Fruit fly (Drosophila melanogaster) whole organism, embryonic: Measurements from ENCODE around the gene CG12241.
A peak's percentile ranks its signal among the peaks of the same experiment; 100 is the strongest.

Experiments
- Aef1 ChIP-seq: fragments of 200-800 bp; sonication (Bioruptor generic); IDR thresholded peaks from 3 replicates; pipeline ENCODE4 v1.3.6; 2022; ENCODE audit warnings: missing biosample characterization, missing genetic modification characterization
- BEAF-32 ChIP-seq: fragments of 200-800 bp; sonication (Bioruptor generic); optimal IDR thresholded peaks from 3 replicates; lab custom pipeline; 2017; ENCODE audit warnings: missing biosample characterization, missing genetic modification characterization, mild to moderate bottlenecking, moderate library complexity, missing genetic modification reagents
- Bteb2 ChIP-seq: fragments of 200-800 bp; sonication (Bioruptor generic); optimal IDR thresholded peaks from 2 replicates; lab custom pipeline; 2016; ENCODE audit warnings: missing biosample characterization, missing genetic modification characterization
- CG1024 ChIP-seq: fragments of 200-800 bp; sonication (Bioruptor generic); IDR thresholded peaks from 2 replicates; pipeline ENCODE4 v1.3.6; 2022; ENCODE audit warnings: missing biosample characterization, missing genetic modification characterization
- CG10959 ChIP-seq: fragments of 200-800 bp; sonication (Bioruptor generic); IDR thresholded peaks from 2 replicates; pipeline ENCODE4 v1.3.6; 2022; ENCODE audit warnings: missing biosample characterization, missing genetic modification characterization
- CG11695 ChIP-seq: fragments of 200-800 bp; sonication (Bioruptor generic); IDR thresholded peaks from 3 replicates; pipeline ENCODE4 v1.3.6; 2022; ENCODE audit warnings: missing biosample characterization, missing genetic modification characterization
- CG11696 ChIP-seq: fragments of 200-800 bp; sonication (Bioruptor generic); IDR thresholded peaks from 2 replicates; pipeline ENCODE4 v1.3.6; 2022; ENCODE audit warnings: missing biosample characterization, missing genetic modification characterization
- CG12744 ChIP-seq: fragments of 200-800 bp; sonication (Bioruptor generic); optimal IDR thresholded peaks from 2 replicates; lab custom pipeline; 2016; ENCODE audit warnings: missing biosample characterization, missing genetic modification characterization
- CG13287 ChIP-seq: fragments of 200-800 bp; sonication (Bioruptor generic); IDR thresholded peaks from 2 replicates; pipeline ENCODE4 v1.3.6; 2022; ENCODE audit warnings: missing biosample characterization, missing genetic modification characterization; ENCODE audit not compliant: partially characterized antibody
- CG14710 ChIP-seq: fragments of 200-800 bp; sonication (Bioruptor generic); optimal IDR thresholded peaks from 3 replicates; lab custom pipeline; 2019; ENCODE audit warnings: missing biosample characterization, mild to moderate bottlenecking, missing genetic modification characterization, moderate library complexity
- CG15696 ChIP-seq: fragments of 200-800 bp; sonication (Bioruptor generic); optimal IDR thresholded peaks from 2 replicates; lab custom pipeline; 2019; ENCODE audit warnings: missing biosample characterization, mild to moderate bottlenecking, missing genetic modification characterization, moderate library complexity
- CG2120 ChIP-seq: fragments of 200-800 bp; sonication (Bioruptor generic); optimal IDR thresholded peaks from 3 replicates; lab custom pipeline; 2016; ENCODE audit warnings: missing biosample characterization, missing genetic modification characterization
- CG2199 ChIP-seq: fragments of 200-800 bp; sonication (Bioruptor generic); IDR thresholded peaks from 3 replicates; pipeline ENCODE4 v1.3.6; 2022; ENCODE audit warnings: missing biosample characterization, missing genetic modification characterization
- CG2678 ChIP-seq: fragments of 200-800 bp; sonication (Bioruptor generic); optimal IDR thresholded peaks from 3 replicates; lab custom pipeline; 2019; ENCODE audit warnings: missing biosample characterization, mild to moderate bottlenecking, missing genetic modification characterization, moderate library complexity
- CG2875 ChIP-seq: fragments of 200-800 bp; sonication (Bioruptor generic); optimal IDR thresholded peaks from 2 replicates; lab custom pipeline; 2017; ENCODE audit warnings: missing biosample characterization, mild to moderate bottlenecking, missing genetic modification characterization, missing genetic modification reagents
- CG3847 ChIP-seq: fragments of 200-800 bp; sonication (Bioruptor generic); IDR thresholded peaks from 2 replicates; pipeline ENCODE4 v1.3.6; 2022; ENCODE audit warnings: missing biosample characterization, missing genetic modification characterization
- CG6791 ChIP-seq: fragments of 200-800 bp; sonication (Bioruptor generic); IDR thresholded peaks from 3 replicates; pipeline ENCODE4 v1.3.6; 2022; ENCODE audit warnings: missing biosample characterization, missing genetic modification characterization; ENCODE audit not compliant: partially characterized antibody
- CG7271 ChIP-seq: fragments of 200-800 bp; sonication (Bioruptor generic); optimal IDR thresholded peaks from 2 replicates; lab custom pipeline; 2018; ENCODE audit warnings: missing biosample characterization, mild to moderate bottlenecking, missing genetic modification characterization, moderate library complexity
- Chrac-16 ChIP-seq: fragments of 200-800 bp; sonication (Bioruptor generic); optimal IDR thresholded peaks from 3 replicates; lab custom pipeline; 2016; ENCODE audit warnings: missing biosample characterization, missing genetic modification characterization
- Deaf1 ChIP-seq: fragments of 200-800 bp; optimal IDR thresholded peaks from 3 replicates; lab custom pipeline; 2019; ENCODE audit warnings: missing biosample characterization, mild to moderate bottlenecking, missing genetic modification characterization, moderate library complexity
- Dip3 ChIP-seq: fragments of 200-800 bp; sonication (Bioruptor generic); optimal IDR thresholded peaks from 3 replicates; lab custom pipeline; 2016; ENCODE audit warnings: missing biosample characterization, missing genetic modification characterization
- Elba2 ChIP-seq: fragments of 200-800 bp; sonication (Bioruptor generic); optimal IDR thresholded peaks from 3 replicates; lab custom pipeline; 2016; ENCODE audit warnings: missing biosample characterization, missing genetic modification characterization
- Gsc ChIP-seq: fragments of 200-800 bp; sonication (Bioruptor generic); IDR thresholded peaks from 2 replicates; pipeline ENCODE4 v1.3.6; 2022; ENCODE audit warnings: missing biosample characterization, missing genetic modification characterization
- HHEX ChIP-seq: fragments of 200-800 bp; sonication (Bioruptor generic); optimal IDR thresholded peaks from 3 replicates; lab custom pipeline; 2017; ENCODE audit warnings: missing biosample characterization, mild to moderate bottlenecking, missing genetic modification characterization, missing genetic modification reagents
- HLH54F ChIP-seq: fragments of 200-800 bp; sonication (Bioruptor generic); optimal IDR thresholded peaks from 3 replicates; lab custom pipeline; 2016; ENCODE audit warnings: missing biosample characterization, missing genetic modification characterization
- Oli ChIP-seq: fragments of 200-800 bp; sonication (Bioruptor generic); optimal IDR thresholded peaks from 2 replicates; lab custom pipeline; 2018; ENCODE audit warnings: missing biosample characterization, mild to moderate bottlenecking, missing genetic modification characterization, moderate library complexity
- Sox102F ChIP-seq: fragments of 200-800 bp; sonication (Bioruptor generic); optimal IDR thresholded peaks from 2 replicates; lab custom pipeline; 2018; ENCODE audit warnings: missing biosample characterization, mild to moderate bottlenecking, missing genetic modification characterization, moderate library complexity
- Tbp ChIP-seq: fragments of >200 bp; optimal IDR thresholded peaks from 2 replicates; lab custom pipeline; 2018; ENCODE audit warnings: missing biosample characterization, missing genetic modification characterization
- YL-1 ChIP-seq: fragments of 200-800 bp; sonication (Bioruptor generic); optimal IDR thresholded peaks from 3 replicates; lab custom pipeline; 2017; ENCODE audit warnings: missing biosample characterization, mild to moderate bottlenecking, missing genetic modification characterization
- bsh ChIP-seq, 2 experiments: fragments of 200-800 bp; sonication (Bioruptor generic); optimal IDR thresholded peaks; 2 replicates each; lab custom pipeline; 2017 to 2018; ENCODE audit warnings: mild to moderate bottlenecking in 2 of 2, missing biosample characterization in 2 of 2, missing genetic modification characterization in 2 of 2, moderate library complexity in 1 of 2
- crc ChIP-seq: fragments of 200-800 bp; sonication (Bioruptor generic); optimal IDR thresholded peaks from 2 replicates; lab custom pipeline; 2016; ENCODE audit warnings: missing biosample characterization, missing genetic modification characterization
- croc ChIP-seq: fragments of 200-800 bp; sonication (Bioruptor generic); conservative IDR thresholded peaks from 3 replicates; pipeline ENCODE4 v1.3.6; 2022; ENCODE audit warnings: missing biosample characterization, missing genetic modification characterization
- dmrt11E ChIP-seq: fragments of 200-800 bp; sonication (Bioruptor generic); optimal IDR thresholded peaks from 3 replicates; lab custom pipeline; 2018; ENCODE audit warnings: missing biosample characterization, mild to moderate bottlenecking, missing genetic modification characterization, moderate library complexity
- grau ChIP-seq: fragments of 200-800 bp; optimal IDR thresholded peaks from 3 replicates; lab custom pipeline; 2019; ENCODE audit warnings: missing biosample characterization, mild to moderate bottlenecking, missing genetic modification characterization, moderate library complexity
- jigr1 ChIP-seq: fragments of 200-800 bp; sonication (Bioruptor generic); IDR thresholded peaks from 3 replicates; pipeline ENCODE4 v1.3.6; 2022; ENCODE audit warnings: missing biosample characterization, missing genetic modification characterization
- lab ChIP-seq: fragments of 200-800 bp; sonication (Bioruptor generic); optimal IDR thresholded peaks from 3 replicates; lab custom pipeline; 2017; ENCODE audit warnings: missing biosample characterization, missing genetic modification characterization, mild to moderate bottlenecking, moderate library complexity, missing genetic modification reagents
- lbe ChIP-seq: fragments of 200-800 bp; sonication (Bioruptor generic); optimal IDR thresholded peaks from 2 replicates; lab custom pipeline; 2016; ENCODE audit warnings: missing biosample characterization, mild to moderate bottlenecking, missing genetic modification characterization
- lov ChIP-seq, 2 experiments: fragments of 200-800 bp in 1 of 2; fragments of >200 bp in 1 of 2; sonication (Bioruptor generic) in 1 of 2; IDR thresholded peaks in 1 of 2; optimal IDR thresholded peaks in 1 of 2; 2 replicates in 1 of 2; 3 replicates in 1 of 2; pipeline versions ENCODE4 v1.3.6 to Lab custom; 2017 to 2022; ENCODE audit warnings: missing biosample characterization in 1 of 2, missing genetic modification characterization in 1 of 2
- nerfin-1 ChIP-seq: fragments of 200-800 bp; sonication (Bioruptor generic); optimal IDR thresholded peaks from 3 replicates; lab custom pipeline; 2019; ENCODE audit warnings: missing biosample characterization, mild to moderate bottlenecking, missing genetic modification characterization, moderate library complexity
- odd ChIP-seq: fragments of 200-800 bp; sonication (Bioruptor generic); optimal IDR thresholded peaks from 2 replicates; lab custom pipeline; 2017; ENCODE audit warnings: missing biosample characterization, mild to moderate bottlenecking, missing genetic modification characterization
- pho ChIP-seq: fragments of 200-800 bp; sonication (Bioruptor generic); optimal IDR thresholded peaks from 2 replicates; lab custom pipeline; 2016; ENCODE audit warnings: missing biosample characterization, missing genetic modification characterization
- pros ChIP-seq: fragments of 200-800 bp; sonication (Bioruptor generic); optimal IDR thresholded peaks from 3 replicates; lab custom pipeline; 2019; ENCODE audit warnings: missing biosample characterization, mild to moderate bottlenecking, missing genetic modification characterization, moderate library complexity
- pum ChIP-seq: fragments of 200-800 bp; sonication (Bioruptor generic); optimal IDR thresholded peaks from 2 replicates; lab custom pipeline; 2016; ENCODE audit warnings: missing biosample characterization, missing genetic modification characterization
- schlank ChIP-seq: fragments of 200-800 bp; sonication (Bioruptor generic); optimal IDR thresholded peaks from 2 replicates; lab custom pipeline; 2018; ENCODE audit warnings: missing biosample characterization, mild to moderate bottlenecking, missing genetic modification characterization
- sim ChIP-seq: fragments of 200-800 bp; sonication (Bioruptor generic); IDR thresholded peaks from 2 replicates; pipeline ENCODE4 v1.3.6; 2022; ENCODE audit warnings: missing biosample characterization, missing genetic modification characterization
- sr ChIP-seq: fragments of 200-800 bp; sonication (Bioruptor generic); IDR thresholded peaks from 3 replicates; pipeline ENCODE4 v1.3.6; 2022; ENCODE audit warnings: missing biosample characterization, missing genetic modification characterization
- sug ChIP-seq: fragments of 200-800 bp; optimal IDR thresholded peaks from 2 replicates; lab custom pipeline; 2019; ENCODE audit warnings: missing biosample characterization, mild to moderate bottlenecking, missing genetic modification characterization, moderate library complexity
- vnd ChIP-seq: fragments of 200-800 bp; sonication (Bioruptor generic); IDR thresholded peaks from 3 replicates; pipeline ENCODE4 v1.3.6; 2022; ENCODE audit warnings: missing biosample characterization, missing genetic modification characterization; ENCODE audit not compliant: partially characterized antibody

The CG12241 gene

DNA sequence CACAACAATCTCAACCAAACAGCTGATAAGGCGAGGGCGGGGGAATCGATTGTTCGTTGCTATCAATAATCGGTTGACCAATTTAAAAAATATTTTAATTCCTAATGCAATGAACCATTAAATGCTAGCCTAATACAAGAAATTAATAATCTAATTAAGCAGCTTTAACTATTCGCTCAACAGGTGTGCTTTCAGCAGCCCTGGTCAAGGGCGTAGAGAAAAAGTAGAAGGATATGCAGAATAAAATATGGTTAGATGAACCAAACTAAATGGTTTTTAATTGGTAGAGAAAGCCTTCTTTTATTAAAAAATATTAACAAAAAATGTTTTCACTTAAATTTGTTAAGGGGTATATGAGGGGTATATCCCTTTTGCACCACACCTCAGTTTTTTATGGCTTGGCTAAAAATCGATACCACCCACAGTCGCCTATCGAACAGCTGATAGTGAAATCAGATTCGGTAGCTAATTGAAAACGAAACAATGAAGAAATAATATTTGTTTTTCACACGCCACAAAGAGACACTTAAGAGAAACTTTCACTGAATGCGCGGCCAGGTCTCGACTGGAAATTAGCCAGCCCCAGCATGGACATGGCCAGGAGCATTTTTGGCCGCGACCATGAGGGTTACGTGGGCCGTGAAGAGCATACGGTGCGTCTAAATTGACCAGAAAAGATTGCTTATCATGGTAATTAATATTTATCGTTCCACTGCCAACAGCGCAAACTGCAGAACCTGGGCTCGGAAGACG, at the start of gene CG12241, which contains the start of gene SIDL:
CG12241 (plus strand) TSS at position 433 of the 753 bp plus-strand sequence.
SIDL (minus strand) TSS at position 51 of the 753 bp plus-strand sequence.
- peak in 1 of 2 experiments; percentile 44 for TF ChIP-seq bsh (GFP tag; optimal IDR thresholded peaks at IDR 0.05; lab: Kevin White, UChicago)
- TF ChIP-seq crc (GFP tag; lab: Kevin White, UChicago), result peak; percentile 67
- TF ChIP-seq CG2678, result peak; percentile 92
- peak; percentile 63 for TF ChIP-seq Chrac-16
- peak; percentile 88 for TF ChIP-seq jigr1 (GFP tag; lab: Robert Waterston, UW)
- TF ChIP-seq CG6791, result no peak
- TF ChIP-seq CG3847 (GFP tag; lab: Robert Waterston, UW), result peak; percentile 52; the same call in 1 of the 2 replicates
- no peak; the same call in 1 of the 2 replicates for TF ChIP-seq CG13287 (GFP tag; lab: Robert Waterston, UW)
- TF ChIP-seq sr (GFP tag; lab: Robert Waterston, UW), result peak; percentile 35; the same call in 1 of the 3 replicates
- TF ChIP-seq odd (GFP tag; lab: Kevin White, UChicago), result no peak
- TF ChIP-seq lab (GFP tag; lab: Kevin White, UChicago), result no peak
- TF ChIP-seq HHEX (GFP tag; lab: Kevin White, UChicago), result peak; percentile 83
- peak; percentile 87 for TF ChIP-seq CG1024 (GFP tag; lab: Robert Waterston, UW)
- peak; percentile 0 for TF ChIP-seq Elba2 (GFP tag; lab: Kevin White, UChicago)
- peak; percentile 81 for TF ChIP-seq CG2199 (GFP tag; lab: Robert Waterston, UW)
- TF ChIP-seq grau (tag; lab: Kevin White, UChicago), result peak; percentile 57
- peak; percentile 59 for TF ChIP-seq HLH54F (GFP tag; lab: Kevin White, UChicago)
- TF ChIP-seq pros (GFP tag; lab: Kevin White, UChicago), result no peak
- TF ChIP-seq Aef1, result peak; percentile 96
- TF ChIP-seq lov (optimal IDR thresholded peaks at IDR 0.05; lab: Kevin White, UChicago), result no peak
- TF ChIP-seq lov (GFP tag; IDR thresholded peaks at IDR 0.05; lab: Robert Waterston, UW), result peak; percentile 88
- TF ChIP-seq Deaf1 (tag; lab: Kevin White, UChicago), result no peak
- peak; percentile 59 for TF ChIP-seq BEAF-32 (GFP tag; lab: Kevin White, UChicago)
- TF ChIP-seq sim (GFP tag; lab: Robert Waterston, UW), result peak; percentile 71
- peak; percentile 84 for TF ChIP-seq CG2120 (GFP tag; lab: Kevin White, UChicago)
- no peak for TF ChIP-seq CG2875 (GFP tag; lab: Kevin White, UChicago)
- peak; percentile 88 for TF ChIP-seq CG11696 (GFP tag; lab: Robert Waterston, UW)
- peak; percentile 79 for TF ChIP-seq lbe
- TF ChIP-seq CG10959 (GFP tag; lab: Robert Waterston, UW), result peak; percentile 63
- TF ChIP-seq vnd (GFP tag; lab: Robert Waterston, UW), result no peak
- peak; percentile 11 for TF ChIP-seq CG12744 (GFP tag; lab: Kevin White, UChicago)
- TF ChIP-seq CG15696 (tag; lab: Kevin White, UChicago), result peak; percentile 39
- peak; percentile 74 for TF ChIP-seq Dip3 (GFP tag; lab: Kevin White, UChicago)
- peak; percentile 31 for TF ChIP-seq CG7271 (tag; lab: Kevin White, UChicago)
- TF ChIP-seq Sox102F (GFP tag; lab: Kevin White, UChicago), result no peak
- peak; percentile 92 for TF ChIP-seq CG11695 (GFP tag; lab: Robert Waterston, UW)
- TF ChIP-seq pho (GFP tag; lab: Kevin White, UChicago), result peak; percentile 79
- peak; percentile 63 for TF ChIP-seq Bteb2
- TF ChIP-seq Gsc (GFP tag; lab: Robert Waterston, UW), result peak; percentile 78
- TF ChIP-seq croc (GFP tag; lab: Robert Waterston, UW), result peak; percentile 72
- TF ChIP-seq schlank (tag; lab: Kevin White, UChicago), result peak; percentile 32
- TF ChIP-seq pum, result peak; percentile 69
- peak; percentile 57 for TF ChIP-seq nerfin-1 (tag; lab: Kevin White, UChicago)
- no peak for TF ChIP-seq Tbp (GFP tag; lab: Kevin White, UChicago)
- peak; percentile 43 for TF ChIP-seq YL-1 (GFP tag; lab: Kevin White, UChicago)
- TF ChIP-seq dmrt11E (tag; lab: Kevin White, UChicago), result peak; percentile 12
- peak; percentile 33 for TF ChIP-seq Oli (tag; lab: Kevin White, UChicago)
- TF ChIP-seq sug (tag; lab: Kevin White, UChicago), result peak; percentile 75
- peak; percentile 73 for TF ChIP-seq CG14710 (tag; lab: Kevin White, UChicago)
